Fruit fly (Drosophila melanogaster) whole organism, prepupa: ENCODE results near the gene Trim9.

Source experiments
- CG3919 ChIP-seq: fragments of 200-800 bp; sonication (Bioruptor generic); optimal IDR thresholded peaks from 3 replicates; lab custom pipeline; 2016; ENCODE audit warnings: missing biosample characterization, missing genetic modification characterization
- Lpt ChIP-seq: fragments of 200-800 bp; sonication (Bioruptor generic); optimal IDR thresholded peaks from 3 replicates; lab custom pipeline; 2016; ENCODE audit warnings: missing biosample characterization, missing genetic modification characterization
- Sox14 ChIP-seq: fragments of 200-800 bp; sonication (Bioruptor generic); optimal IDR thresholded peaks from 3 replicates; lab custom pipeline; 2016; ENCODE audit warnings: missing biosample characterization, missing genetic modification characterization

DNA sequence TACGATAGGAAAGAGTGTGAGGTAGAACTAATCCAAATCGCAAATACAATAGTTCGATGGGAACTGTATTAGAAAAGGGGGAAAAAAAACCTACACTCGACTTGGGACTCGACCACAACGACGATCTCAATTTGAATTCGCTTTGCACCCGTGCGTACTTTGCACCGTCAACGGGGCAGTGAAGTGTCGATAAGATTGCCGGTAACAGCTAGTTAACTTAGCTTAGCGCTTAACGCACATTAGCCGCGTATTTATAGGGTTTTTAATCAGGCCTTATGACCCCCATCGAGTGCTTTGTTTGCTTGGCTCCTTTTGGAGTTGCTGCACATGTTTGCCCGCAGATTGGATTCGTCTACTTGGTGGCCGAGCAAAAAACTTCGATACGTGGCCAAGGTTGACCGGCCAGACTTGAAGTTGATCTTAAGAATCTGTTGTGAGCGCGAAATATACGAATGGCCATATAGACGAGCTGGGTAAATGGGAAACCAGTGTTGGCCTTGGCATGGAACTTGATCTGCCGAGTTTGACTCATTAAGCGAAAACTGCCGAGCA lies 30.0 kb upstream of the Trim9 start:
- no peak for TF ChIP-seq CG3919 (GFP tag; lab: Kevin White, UChicago)
- no peak for TF ChIP-seq Sox14 (GFP tag; lab: Kevin White, UChicago)
- no peak for TF ChIP-seq Lpt (GFP tag; lab: Kevin White, UChicago)
